Worm (Caenorhabditis elegans) whole organism, mixed stage, embryonic: ENCODE results near the gene oac-41.

Source experiments
- unc-39 ChIP-seq: fragments of 150-350 bp; optimal IDR thresholded peaks from 2 replicates; lab custom pipeline; 2014; ENCODE audit warnings: missing biosample characterization, missing genetic modification characterization
- unc-62 ChIP-seq: fragments of 150-350 bp; optimal IDR thresholded peaks from 2 replicates; lab custom pipeline; 2014; ENCODE audit warnings: missing biosample characterization, missing genetic modification reagents, missing genetic modification characterization
- zip-8 ChIP-seq: fragments of 150-350 bp; optimal IDR thresholded peaks from 2 replicates; lab custom pipeline; 2014; ENCODE audit warnings: missing biosample characterization, missing genetic modification characterization

DNA sequence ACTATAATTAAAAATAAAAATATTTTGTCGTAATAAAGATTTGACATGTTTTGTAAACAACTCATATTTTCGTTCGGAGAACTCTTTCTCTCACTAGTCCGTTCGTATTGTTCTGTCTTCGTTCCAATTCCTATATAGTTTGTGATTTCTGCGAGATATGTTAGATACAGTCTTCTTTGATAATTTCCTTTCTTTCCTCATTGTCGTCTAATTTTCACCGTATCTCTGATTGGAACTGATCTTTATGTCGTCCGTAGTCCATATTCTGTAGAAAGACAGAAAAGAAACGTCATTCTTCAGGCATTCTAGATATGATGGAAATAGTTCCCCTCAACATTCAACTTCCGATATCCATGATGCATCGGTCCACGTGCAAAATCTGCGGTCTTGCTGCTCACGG, 22.9 kb upstream of the oac-41 start, which contains the start of gene nhr-30:
- TF ChIP-seq unc-39 (tag; lab: Kevin White, UChicago) (no peak), unc-62 (GFP tag; lab: Kevin White, UChicago) (no peak), zip-8 (tag; lab: Kevin White, UChicago) (no peak)
